Fruit fly (Drosophila melanogaster): ENCODE measurements around the gene dnd.

dnd gene

DNA sequence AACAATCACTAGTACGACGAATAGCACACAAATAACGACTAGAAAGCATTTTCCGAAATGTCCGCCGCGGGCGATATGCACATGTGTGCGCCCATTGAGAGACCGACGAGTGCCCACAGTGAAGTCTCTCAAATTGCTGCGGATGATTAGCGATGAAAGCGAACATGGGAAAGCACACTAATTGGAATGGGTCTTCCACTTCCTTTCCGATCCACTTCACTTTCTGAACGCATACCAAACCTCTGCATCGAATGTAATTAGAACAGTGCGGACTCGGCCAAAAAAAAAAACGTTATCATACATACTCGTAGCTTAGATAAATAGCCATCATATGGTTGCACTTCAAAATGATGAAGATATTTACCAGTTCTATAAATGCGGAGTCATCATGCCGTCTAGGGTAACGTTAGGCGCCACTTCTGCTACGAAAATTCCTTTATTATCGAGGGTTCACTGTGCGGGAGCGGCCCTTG is 37.1 kb downstream of the dnd start (continued):
- TF ChIP-seq oc (tag; optimal IDR thresholded peaks at IDR 0.05) (peak; percentile 24), Deaf1 (tag; optimal IDR thresholded peaks at IDR 0.05) (no peak), fd102C (GFP tag; optimal IDR thresholded peaks at IDR 0.05) (no peak), CG14441 (GFP tag; IDR thresholded peaks at IDR 0.05) (no peak), tin (GFP tag; optimal IDR thresholded peaks at IDR 0.05) (no peak), CG16863 (GFP tag; optimal IDR thresholded peaks at IDR 0.05) (peak; percentile 60), Rx (GFP tag; IDR thresholded peaks at IDR 0.05) (0 out of 2 replicates have a peak, but pooled peaks have one; percentile 3), lab (GFP tag; optimal IDR thresholded peaks at IDR 0.05) (peak; percentile 38), CG2199 (GFP tag; IDR thresholded peaks at IDR 0.05) (peak; percentile 91; the same call in 2 of the 3 replicates), CG2875 (GFP tag; optimal IDR thresholded peaks at IDR 0.05) (no peak), CG14860 (GFP tag; IDR thresholded peaks at IDR 0.05; ENCODE audit: partially characterized antibody) (no peak), CG18262 (tag; optimal IDR thresholded peaks at IDR 0.05) (peak; percentile 58), Doc3 (GFP tag; IDR thresholded peaks at IDR 0.05; ENCODE audit: partially characterized antibody) (no peak), CG18476 (GFP tag; optimal IDR thresholded peaks at IDR 0.05) (no peak), CG10274 (GFP tag; optimal IDR thresholded peaks at IDR 0.05) (no peak), CG3726 (GFP tag; IDR thresholded peaks at IDR 0.05) (no peak), CG14667 (GFP tag; IDR thresholded peaks at IDR 0.05) (no peak), Dll (GFP tag; IDR thresholded peaks at IDR 0.05; ENCODE audit: partially characterized antibody) (no peak), sob (GFP tag; IDR thresholded peaks at IDR 0.05) (peak; percentile 53; the same call in 1 of the 2 replicates), BtbVII (GFP tag; optimal IDR thresholded peaks at IDR 0.05) (peak; percentile 28), CG10431 (GFP tag; optimal IDR thresholded peaks at IDR 0.05) (peak; percentile 3), CG3281 (GFP tag; optimal IDR thresholded peaks at IDR 0.05) (no peak), Mes4 (GFP tag; optimal IDR thresholded peaks at IDR 0.05) (peak; percentile 55), CG7928 (GFP tag; optimal IDR thresholded peaks at IDR 0.05) (no peak), inv (GFP tag; IDR thresholded peaks at IDR 0.05; ENCODE audit: partially characterized antibody) (no peak), pnt (GFP tag; optimal IDR thresholded peaks at IDR 0.05) (peak; percentile 33), amos (GFP tag; IDR thresholded peaks at IDR 0.05; ENCODE audit: partially characterized antibody) (peak; percentile 15; the same call in 1 of the 2 replicates), mld (GFP tag; IDR thresholded peaks at IDR 0.05; ENCODE audit: partially characterized antibody) (no peak), CG13624 (GFP tag; optimal IDR thresholded peaks at IDR 0.05) (peak; percentile 15), CG7786 (GFP tag; optimal IDR thresholded peaks at IDR 0.05) (peak; percentile 23), sna (GFP tag; IDR thresholded peaks at IDR 0.05; ENCODE audit: partially characterized antibody) (no peak), Abd-B (GFP tag; optimal IDR thresholded peaks at IDR 0.05) (peak; percentile 48), Hand (GFP tag; optimal IDR thresholded peaks at IDR 0.05) (no peak), CG4730 (GFP tag; IDR thresholded peaks at IDR 0.05) (no peak), cas (GFP tag; IDR thresholded peaks at IDR 0.05) (no peak), CG17361 (GFP tag; IDR thresholded peaks at IDR 0.05) (peak; percentile 74), org-1 (GFP tag; optimal IDR thresholded peaks at IDR 0.05) (peak; percentile 28), kah (GFP tag; optimal IDR thresholded peaks at IDR 0.05) (no peak), tio (GFP tag; optimal IDR thresholded peaks at IDR 0.05) (peak; percentile 27), her (GFP tag; optimal IDR thresholded peaks at IDR 0.05) (peak; percentile 2), unpg (GFP tag; optimal IDR thresholded peaks at IDR 0.05) (peak; percentile 34), CG17802 (tag; optimal IDR thresholded peaks at IDR 0.05) (no peak), Atf6 (GFP tag; IDR thresholded peaks at IDR 0.05) (no peak; the same call in 1 of the 2 replicates), seq (GFP tag; IDR thresholded peaks at IDR 0.05) (no peak), CG13123 (GFP tag; optimal IDR thresholded peaks at IDR 0.05) (no peak), wor (GFP tag; IDR thresholded peaks at IDR 0.05) (no peak), pzg (GFP tag; optimal IDR thresholded peaks at IDR 0.05) (no peak), CG8765 (GFP tag; IDR thresholded peaks at IDR 0.05) (0 out of 2 replicates have a peak, but pooled peaks have one; percentile 35), CG3065 (GFP tag; optimal IDR thresholded peaks at IDR 0.05) (no peak), row (GFP tag; IDR thresholded peaks at IDR 0.05) (peak; percentile 74)

Data from whole organism, embryonic.